Fruit fly (Drosophila melanogaster): Measurements from ENCODE around the gene HDAC4.
A peak's percentile ranks its signal among the peaks of the same experiment; 100 is the strongest.

HDAC4 gene

DNA sequence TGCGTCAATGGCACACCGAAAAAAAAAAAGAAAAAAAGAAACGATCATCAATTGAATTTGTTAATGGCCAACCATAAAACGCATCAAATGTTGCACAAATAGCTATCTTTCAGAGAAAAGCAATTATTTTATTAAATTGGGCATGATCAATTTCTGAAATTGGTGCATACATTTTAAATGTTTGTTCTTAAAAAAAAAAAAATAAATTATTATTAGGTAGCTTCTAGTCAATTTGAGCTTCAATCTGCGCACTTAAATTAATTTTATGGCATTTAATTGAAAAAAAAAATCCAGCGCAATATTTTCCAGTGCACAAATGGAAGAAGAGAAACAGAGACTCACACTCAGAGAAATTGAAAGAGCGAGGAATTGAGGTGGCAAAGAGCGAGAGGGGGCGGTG is 37.7 kb upstream of the HDAC4 start:
- peak; percentile 24 for TF ChIP-seq dsf (GFP tag; optimal IDR thresholded peaks at IDR 0.05; ENCODE audit: borderline replicate concordance)
- peak; percentile 79 for TF ChIP-seq ey (GFP tag; optimal IDR thresholded peaks at IDR 0.05)
- TF ChIP-seq HLH106 (tag; optimal IDR thresholded peaks at IDR 0.05) = peak; percentile 65
- TF ChIP-seq brk (GFP tag; optimal IDR thresholded peaks at IDR 0.05) = peak; percentile 15
- TF ChIP-seq fru (GFP tag; optimal IDR thresholded peaks at IDR 0.05) = peak; percentile 66
- TF ChIP-seq Abd-B (GFP tag; optimal IDR thresholded peaks at IDR 0.05) = no peak
- TF ChIP-seq br (GFP tag; optimal IDR thresholded peaks at IDR 0.05) = peak; percentile 79
- no peak for TF ChIP-seq sage (GFP tag; optimal IDR thresholded peaks at IDR 0.05)
- TF ChIP-seq dmrt93B (GFP tag; optimal IDR thresholded peaks at IDR 0.05) = peak; percentile 49
- no peak for TF ChIP-seq Vsx2 (GFP tag; optimal IDR thresholded peaks at IDR 0.05; ENCODE audit: partially characterized antibody)
- TF ChIP-seq h (GFP tag; optimal IDR thresholded peaks at IDR 0.05) = peak; percentile 75
- TF ChIP-seq CG32264 (GFP tag; optimal IDR thresholded peaks at IDR 0.05) = peak; percentile 2
- TF ChIP-seq sv (GFP tag; optimal IDR thresholded peaks at IDR 0.05) = peak; percentile 13
- TF ChIP-seq rgr (GFP tag; optimal IDR thresholded peaks at IDR 0.05) = peak; percentile 72
- TF ChIP-seq Sp1 (GFP tag; optimal IDR thresholded peaks at IDR 0.05) = peak; percentile 46
- peak in 1 of 2 experiments; percentile 37 for TF ChIP-seq foxo (GFP tag; optimal IDR thresholded peaks at IDR 0.05)
- TF ChIP-seq OdsH (GFP tag; optimal IDR thresholded peaks at IDR 0.05) = peak; percentile 67
- no peak for TF ChIP-seq jim (GFP tag; optimal IDR thresholded peaks at IDR 0.05)
- peak; percentile 22 for TF ChIP-seq Jra (GFP tag; optimal IDR thresholded peaks at IDR 0.05)
- TF ChIP-seq psq (GFP tag; optimal IDR thresholded peaks at IDR 0.05) = peak; percentile 59
- no peak for TF ChIP-seq CG9705 (GFP tag; optimal IDR thresholded peaks at IDR 0.05)
- TF ChIP-seq woc (GFP tag; optimal IDR thresholded peaks at IDR 0.05) = peak; percentile 32
- TF ChIP-seq Hnf4 (GFP tag; optimal IDR thresholded peaks at IDR 0.05) = peak; percentile 61

DNA sequence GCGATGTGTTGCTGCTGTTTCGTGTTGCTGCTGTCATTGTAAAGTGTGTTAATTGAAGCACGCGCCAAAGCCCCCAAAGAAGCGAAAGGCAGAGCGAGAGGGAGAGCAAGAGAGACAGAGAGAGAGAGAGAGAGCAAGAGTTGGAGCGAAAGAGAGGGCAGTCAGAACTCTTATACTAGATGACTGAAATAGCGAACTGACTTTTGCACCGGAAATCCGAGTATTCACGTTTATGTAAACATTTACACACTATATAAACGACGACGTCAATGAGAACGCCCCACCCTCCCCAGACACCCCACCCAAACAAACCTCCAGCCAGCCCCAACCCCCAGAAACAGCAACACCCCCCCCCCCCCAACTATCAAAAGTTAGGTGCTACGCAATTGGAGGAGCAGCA is 37.0 kb upstream of the HDAC4 start:
- TF ChIP-seq dmrt93B (GFP tag; optimal IDR thresholded peaks at IDR 0.05) (no peak), fru (GFP tag; optimal IDR thresholded peaks at IDR 0.05) (no peak), sv (GFP tag; optimal IDR thresholded peaks at IDR 0.05) (no peak), Hnf4 (GFP tag; optimal IDR thresholded peaks at IDR 0.05) (no peak), pan (optimal IDR thresholded peaks at IDR 0.05) (no peak), CG9705 (GFP tag; optimal IDR thresholded peaks at IDR 0.05) (no peak), Hr78 (GFP tag; optimal IDR thresholded peaks at IDR 0.05) (no peak)

DNA sequence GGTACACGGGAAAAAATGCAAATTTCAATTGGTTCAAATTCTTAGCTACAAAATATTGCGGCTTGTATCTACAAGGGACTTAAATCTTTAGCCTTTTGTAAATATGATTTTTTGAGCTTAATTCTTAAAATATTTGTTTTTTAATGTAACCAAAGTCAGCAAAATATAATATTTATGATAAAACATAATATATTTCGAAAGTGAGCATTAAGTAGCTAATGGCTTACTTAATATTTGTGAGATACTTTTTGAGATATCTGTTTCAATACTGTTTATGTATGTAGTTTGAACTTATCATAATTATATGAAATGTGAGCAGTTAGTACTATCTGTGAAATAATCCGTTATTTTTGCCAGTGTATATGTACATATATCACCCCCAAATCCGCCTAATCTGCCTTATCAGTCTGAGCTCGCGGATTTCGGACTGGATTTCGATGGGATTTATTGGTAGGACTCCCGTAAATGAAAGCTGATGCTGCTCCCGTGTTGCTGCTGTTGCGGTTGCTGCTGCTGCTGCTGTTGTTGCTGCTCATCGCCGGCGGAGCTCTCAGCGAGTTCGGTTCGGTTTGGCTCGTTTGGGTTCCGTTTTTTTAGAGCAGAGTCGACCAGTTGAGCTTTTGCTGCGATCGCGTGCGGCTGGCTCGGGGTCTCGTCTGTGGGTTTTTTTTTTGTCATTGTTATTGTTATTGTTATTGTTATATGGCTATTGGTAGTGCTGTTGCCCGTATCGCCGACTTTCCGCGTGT is 35.4 kb upstream of the HDAC4 start:
- TF ChIP-seq HLH106 (tag; optimal IDR thresholded peaks at IDR 0.05) (peak; percentile 24), dmrt93B (GFP tag; optimal IDR thresholded peaks at IDR 0.05) (peak; percentile 20), CG9705 (GFP tag; optimal IDR thresholded peaks at IDR 0.05) (no peak), Jra (GFP tag; optimal IDR thresholded peaks at IDR 0.05) (no peak), fru (GFP tag; optimal IDR thresholded peaks at IDR 0.05) (no peak), Rel (GFP tag; optimal IDR thresholded peaks at IDR 0.05) (no peak), Rel (tag; optimal IDR thresholded peaks at IDR 0.05) (peak; percentile 37), Sp1 (GFP tag; optimal IDR thresholded peaks at IDR 0.05) (no peak), foxo (GFP tag; optimal IDR thresholded peaks at IDR 0.05) (peak in 1 of 2 experiments; percentile 34), woc (GFP tag; optimal IDR thresholded peaks at IDR 0.05) (no peak), h (GFP tag; optimal IDR thresholded peaks at IDR 0.05) (peak; percentile 30)

DNA sequence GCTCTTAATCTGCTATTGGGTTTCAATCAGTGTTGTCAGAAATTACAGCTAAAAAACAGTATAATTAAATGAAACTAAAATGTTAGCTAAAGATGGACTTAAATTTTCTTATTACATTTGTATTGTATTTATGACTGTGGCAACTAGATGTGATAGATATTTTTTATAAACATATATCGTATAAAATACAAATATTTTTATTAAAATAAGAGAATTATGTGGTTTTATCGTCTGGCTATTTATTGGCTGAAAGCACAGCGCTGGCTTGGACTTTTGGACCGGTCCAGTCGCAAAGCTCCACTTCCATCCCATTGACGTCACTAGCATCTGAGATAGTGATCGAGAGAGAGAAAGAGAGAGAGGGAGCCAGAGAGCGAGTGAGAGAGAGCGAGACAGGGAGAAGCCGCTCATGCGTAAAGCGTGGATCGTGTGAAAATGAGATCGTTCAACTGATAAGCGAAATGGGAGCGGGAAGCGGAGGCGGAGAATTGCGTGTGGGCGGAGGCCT is 34.0 kb upstream of the HDAC4 start:
- peak; percentile 88 for TF ChIP-seq Sp1 (GFP tag; optimal IDR thresholded peaks at IDR 0.05)
- peak; percentile 86 for TF ChIP-seq Dif (GFP tag; optimal IDR thresholded peaks at IDR 0.05; ENCODE audit: partially characterized antibody)
- no peak for TF ChIP-seq Hr83 (GFP tag; optimal IDR thresholded peaks at IDR 0.05; ENCODE audit: poor library complexity, severe bottlenecking)
- TF ChIP-seq fru (GFP tag; optimal IDR thresholded peaks at IDR 0.05) = peak; percentile 35
- no peak for TF ChIP-seq br (GFP tag; optimal IDR thresholded peaks at IDR 0.05)
- TF ChIP-seq psq (GFP tag; optimal IDR thresholded peaks at IDR 0.05) = peak; percentile 50
- peak; percentile 74 for TF ChIP-seq Vsx2 (GFP tag; optimal IDR thresholded peaks at IDR 0.05; ENCODE audit: partially characterized antibody)
- TF ChIP-seq CrebA (GFP tag; optimal IDR thresholded peaks at IDR 0.05; ENCODE audit: borderline replicate concordance) = peak; percentile 1
- no peak for TF ChIP-seq lola (GFP tag; optimal IDR thresholded peaks at IDR 0.05)
- TF ChIP-seq woc (GFP tag; optimal IDR thresholded peaks at IDR 0.05) = peak; percentile 76
- no peak for TF ChIP-seq usp (GFP tag; optimal IDR thresholded peaks at IDR 0.05)
- TF ChIP-seq N (GFP tag; optimal IDR thresholded peaks at IDR 0.05) = no peak
- peak; percentile 37 for TF ChIP-seq brk (GFP tag; optimal IDR thresholded peaks at IDR 0.05)
- TF ChIP-seq dl (GFP tag; optimal IDR thresholded peaks at IDR 0.05; ENCODE audit: insufficient read depth in 1 of 2, partially characterized antibody in 2 of 2) = peak; percentile 58 to 83
- TF ChIP-seq Mio (GFP tag; optimal IDR thresholded peaks at IDR 0.05) = no peak
- TF ChIP-seq CG32264 (GFP tag; optimal IDR thresholded peaks at IDR 0.05) = no peak
- no peak for TF ChIP-seq tai (GFP tag; optimal IDR thresholded peaks at IDR 0.05)
- TF ChIP-seq Hr78 (GFP tag; optimal IDR thresholded peaks at IDR 0.05) = no peak
- peak; percentile 85 for TF ChIP-seq Hnf4 (GFP tag; optimal IDR thresholded peaks at IDR 0.05)
- TF ChIP-seq Dfd (GFP tag; optimal IDR thresholded peaks at IDR 0.05) = no peak
- no peak for TF ChIP-seq jim (GFP tag; optimal IDR thresholded peaks at IDR 0.05)
- peak; percentile 32 for TF ChIP-seq rgr (GFP tag; optimal IDR thresholded peaks at IDR 0.05)
- TF ChIP-seq Myc (optimal IDR thresholded peaks at IDR 0.05) = peak; percentile 94
- no peak for TF ChIP-seq Rel (GFP tag; optimal IDR thresholded peaks at IDR 0.05)
- TF ChIP-seq Rel (tag; optimal IDR thresholded peaks at IDR 0.05) = peak; percentile 65
- no peak for TF ChIP-seq dsf (GFP tag; optimal IDR thresholded peaks at IDR 0.05; ENCODE audit: borderline replicate concordance)
- TF ChIP-seq dmrt93B (GFP tag; optimal IDR thresholded peaks at IDR 0.05) = peak; percentile 40
- TF ChIP-seq Jra (GFP tag; optimal IDR thresholded peaks at IDR 0.05) = no peak
- TF ChIP-seq HLH106 (tag; optimal IDR thresholded peaks at IDR 0.05) = peak; percentile 78
- no peak for TF ChIP-seq Abd-B (GFP tag; optimal IDR thresholded peaks at IDR 0.05)
